Worm (Caenorhabditis elegans) whole organism, early embryonic: ENCODE measurements around the gene nep-11.

Source experiments
- aly-1 ChIP-seq: sonication (generic microtip); optimal IDR thresholded peaks from 2 replicates; lab custom pipeline; 2016; ENCODE audit warnings: missing genetic modification characterization, missing compliant biosample characterization
- ceh-36 ChIP-seq: sonication (generic microtip); optimal IDR thresholded peaks from 2 replicates; lab custom pipeline; 2016; ENCODE audit warnings: missing genetic modification characterization, inconsistent platforms, missing compliant biosample characterization
- ets-7 ChIP-seq: sonication (generic microtip); optimal IDR thresholded peaks from 2 replicates; lab custom pipeline; 2016; ENCODE audit warnings: missing genotype, missing genetic modification characterization, missing compliant biosample characterization

nep-11 gene

ce11 chrII:3373875-3374274 is 51.5 kb downstream of the nep-11 start:
- TF ChIP-seq ceh-36 (tag; lab: Kevin White, UChicago) (no peak), ets-7 (tag; lab: Kevin White, UChicago) (peak; percentile 24)

DNA sequence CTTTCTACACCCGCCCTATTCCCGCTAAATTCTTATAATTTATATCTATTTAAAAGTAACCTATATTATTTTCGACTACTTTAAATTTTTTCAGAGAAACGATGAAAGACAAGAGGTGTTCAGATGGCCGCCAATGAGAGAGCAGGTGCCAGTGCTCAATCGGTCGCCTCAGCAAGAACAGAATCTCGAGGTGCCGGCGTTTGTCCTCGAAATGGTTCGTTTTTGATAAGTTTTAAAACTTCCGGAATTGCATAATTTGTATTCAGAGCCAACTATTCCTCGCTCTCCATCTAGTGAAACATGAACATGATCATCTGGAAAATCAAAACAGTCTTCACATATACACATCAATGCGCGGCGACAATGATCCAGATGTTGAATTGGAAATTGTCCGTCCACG is 54.3 kb downstream of the nep-11 start, which contains the start of gene bath-23:
Gene bath-23, plus strand, starts transcription at position 301 of the 400 bp plus-strand sequence.
- no peak for TF ChIP-seq aly-1 (tag; lab: Kevin White, UChicago)
